Worm (Caenorhabditis elegans) whole organism, young adult: ENCODE measurements around the gene unc-32.

ENCODE experiments used
- C17E4.6 ChIP-seq: fragments of 200-800 bp; sonication (Bioruptor generic); IDR thresholded peaks from 2 replicates; pipeline ENCODE4 v1.3.6; 2022; ENCODE audit warnings: missing genetic modification reagents, missing genetic modification characterization, missing compliant biosample characterization
- F23B12.7 ChIP-seq: sonication (generic microtip); optimal IDR thresholded peaks from 2 replicates; lab custom pipeline; 2017; ENCODE audit warnings: missing genetic modification characterization, mild to moderate bottlenecking, missing compliant biosample characterization, antibody characterized with exemption, moderate library complexity; ENCODE audit not compliant: insufficient read depth
- F49E8.2 ChIP-seq: sonication (generic microtip); optimal IDR thresholded peaks from 3 replicates; lab custom pipeline; 2017; ENCODE audit warnings: missing genetic modification characterization, mild to moderate bottlenecking, missing compliant biosample characterization, antibody characterized with exemption, moderate library complexity; ENCODE audit not compliant: insufficient read depth
- F57C9.4 ChIP-seq: sonication (generic microtip); optimal IDR thresholded peaks from 2 replicates; lab custom pipeline; 2017; ENCODE audit warnings: mild to moderate bottlenecking, missing genetic modification characterization, missing compliant biosample characterization
- Y95B8A.8 ChIP-seq: fragments of 200-800 bp; sonication (Bioruptor generic); IDR thresholded peaks from 2 replicates; pipeline ENCODE4 v1.3.6; 2022; ENCODE audit warnings: missing genetic modification reagents, missing genetic modification characterization, missing compliant biosample characterization
- ZK185.1 ChIP-seq: sonication (generic microtip); optimal IDR thresholded peaks from 2 replicates; lab custom pipeline; 2016; ENCODE audit warnings: mild to moderate bottlenecking, missing genetic modification characterization, missing compliant biosample characterization; ENCODE audit not compliant: poor library complexity, severe bottlenecking
- aptf-2 ChIP-seq: fragments of 200-800 bp; sonication (Bioruptor generic); conservative IDR thresholded peaks from 2 replicates; pipeline ENCODE4 v1.3.6; 2022; ENCODE audit warnings: missing genetic modification reagents, missing genetic modification characterization, missing compliant biosample characterization
- athp-1 ChIP-seq: sonication (generic microtip); optimal IDR thresholded peaks from 2 replicates; lab custom pipeline; 2017; ENCODE audit warnings: mild to moderate bottlenecking, missing genetic modification characterization, missing compliant biosample characterization
- cebp-1 ChIP-seq, 2 experiments: fragments of 200-800 bp in 1 of 2; sonication (Bioruptor generic) in 1 of 2; sonication (generic microtip) in 1 of 2; IDR thresholded peaks in 1 of 2; optimal IDR thresholded peaks in 1 of 2; 2 replicates each; pipeline versions ENCODE4 v1.3.6 to Lab custom; 2017 to 2022; ENCODE audit warnings: missing compliant biosample characterization in 2 of 2, missing genetic modification characterization in 2 of 2, mild to moderate bottlenecking in 1 of 2, missing genetic modification reagents in 1 of 2, moderate library complexity in 1 of 2
- ceh-100 ChIP-seq: fragments of 200-800 bp; sonication (Bioruptor generic); IDR thresholded peaks from 2 replicates; pipeline ENCODE4 v1.3.6; 2022; ENCODE audit warnings: missing genetic modification reagents, missing genetic modification characterization, missing compliant biosample characterization
- ceh-40 ChIP-seq: fragments of 200-800 bp; sonication (Bioruptor generic); IDR thresholded peaks from 2 replicates; pipeline ENCODE4 v1.3.6; 2022; ENCODE audit warnings: missing genetic modification characterization, missing compliant biosample characterization
- ceh-58 ChIP-seq: fragments of 200-800 bp; sonication (Bioruptor generic); IDR thresholded peaks from 2 replicates; pipeline ENCODE4 v1.3.6; 2022; ENCODE audit warnings: missing genetic modification characterization, missing compliant biosample characterization
- ceh-79 ChIP-seq: sonication (generic microtip); optimal IDR thresholded peaks from 2 replicates; lab custom pipeline; 2017; ENCODE audit warnings: mild to moderate bottlenecking, missing genetic modification characterization, missing compliant biosample characterization
- dox-1 ChIP-seq: fragments of 200-800 bp; sonication (Bioruptor generic); IDR thresholded peaks from 2 replicates; pipeline ENCODE4 v1.3.6; 2022; ENCODE audit warnings: missing genetic modification reagents, missing genetic modification characterization, missing compliant biosample characterization
- dpff-1 ChIP-seq: sonication (generic microtip); optimal IDR thresholded peaks from 2 replicates; lab custom pipeline; 2017; ENCODE audit warnings: mild to moderate bottlenecking, missing genetic modification characterization, missing compliant biosample characterization
- dpl-1 ChIP-seq: fragments of 150-350 bp; optimal IDR thresholded peaks from 2 replicates; lab custom pipeline; 2014; ENCODE audit warnings: missing biosample characterization, missing genetic modification reagents, missing genetic modification characterization
- egl-18 ChIP-seq: fragments of 200-800 bp; sonication (Bioruptor generic); IDR thresholded peaks from 2 replicates; pipeline ENCODE4 v1.3.6; 2022; ENCODE audit warnings: missing genetic modification reagents, missing genetic modification characterization, missing compliant biosample characterization
- ets-4 ChIP-seq: fragments of 200-800 bp; sonication (Bioruptor generic); optimal IDR thresholded peaks from 2 replicates; lab custom pipeline; 2018; ENCODE audit warnings: mild to moderate bottlenecking, missing genetic modification characterization, missing compliant biosample characterization
- hlh-12 ChIP-seq: sonication (generic microtip); optimal IDR thresholded peaks from 2 replicates; lab custom pipeline; 2016; ENCODE audit warnings: missing genetic modification characterization, missing compliant biosample characterization
- hmg-1.2 ChIP-seq: fragments of 200-800 bp; sonication (Bioruptor generic); IDR thresholded peaks from 2 replicates; pipeline ENCODE4 v1.3.6; 2022; ENCODE audit warnings: missing genetic modification reagents, missing genetic modification characterization, missing compliant biosample characterization
- hrde-1 ChIP-seq: sonication (generic microtip); optimal IDR thresholded peaks from 2 replicates; lab custom pipeline; 2016; ENCODE audit warnings: missing genetic modification characterization, mild to moderate bottlenecking, missing compliant biosample characterization, moderate library complexity, missing genotype, missing genetic modification reagents, borderline replicate concordance
- lin-54 ChIP-seq: fragments of 200-800 bp; sonication (Bioruptor generic); optimal IDR thresholded peaks from 2 replicates; lab custom pipeline; 2018; ENCODE audit warnings: mild to moderate bottlenecking, missing genetic modification characterization, missing compliant biosample characterization
- madf-8 ChIP-seq: fragments of 200-800 bp; sonication (Bioruptor generic); conservative IDR thresholded peaks from 2 replicates; pipeline ENCODE4 v1.3.6; 2022; ENCODE audit warnings: missing genetic modification reagents, missing genetic modification characterization, missing compliant biosample characterization
- mcd-1 ChIP-seq: fragments of 200-800 bp; sonication (Bioruptor generic); IDR thresholded peaks from 2 replicates; pipeline ENCODE4 v1.3.6; 2022; ENCODE audit warnings: missing genetic modification reagents, missing genetic modification characterization, missing compliant biosample characterization
- mxl-1 ChIP-seq: sonication (generic microtip); optimal IDR thresholded peaks from 2 replicates; lab custom pipeline; 2016; ENCODE audit warnings: missing genetic modification characterization, missing compliant biosample characterization
- nfyb-1 ChIP-seq: fragments of 200-800 bp; sonication (Bioruptor generic); IDR thresholded peaks from 2 replicates; pipeline ENCODE4 v1.3.6; 2022; ENCODE audit warnings: missing genetic modification reagents, missing genetic modification characterization, missing compliant biosample characterization
- rcor-1 ChIP-seq: fragments of 200-800 bp; sonication (Bioruptor generic); IDR thresholded peaks from 2 replicates; pipeline ENCODE4 v1.3.6; 2022; ENCODE audit warnings: missing genetic modification reagents, missing genetic modification characterization, missing compliant biosample characterization
- repo-1 ChIP-seq: sonication (generic microtip); optimal IDR thresholded peaks from 2 replicates; lab custom pipeline; 2017; ENCODE audit warnings: mild to moderate bottlenecking, missing genetic modification characterization, missing compliant biosample characterization
- rpc-1 ChIP-seq, 2 experiments: fragments of 150-350 bp in 1 of 2; sonication (generic microtip) in 1 of 2; optimal IDR thresholded peaks; 2 replicates each; lab custom pipeline; 2014 to 2018; ENCODE audit warnings: missing biosample characterization in 1 of 2, missing genetic modification characterization in 1 of 2, missing genetic modification reagents in 1 of 2, missing genotype in 1 of 2
- snpc-1.1 ChIP-seq: sonication (generic microtip); optimal IDR thresholded peaks from 2 replicates; lab custom pipeline; 2017; ENCODE audit warnings: missing genetic modification characterization, mild to moderate bottlenecking, missing compliant biosample characterization, antibody characterized with exemption, moderate library complexity, missing genotype, missing genetic modification reagents; ENCODE audit not compliant: insufficient read depth
- snpc-1.3 ChIP-seq: sonication (generic microtip); optimal IDR thresholded peaks from 2 replicates; lab custom pipeline; 2017; ENCODE audit warnings: missing genetic modification characterization, mild to moderate bottlenecking, missing compliant biosample characterization, antibody characterized with exemption, moderate library complexity, missing genotype, missing genetic modification reagents; ENCODE audit not compliant: insufficient read depth
- sptf-2 ChIP-seq: fragments of 200-800 bp; sonication (Bioruptor generic); optimal IDR thresholded peaks from 2 replicates; lab custom pipeline; 2018; ENCODE audit warnings: mild to moderate bottlenecking, missing genetic modification characterization, missing compliant biosample characterization
- unc-62 ChIP-seq: fragments of 150-350 bp; optimal IDR thresholded peaks from 2 replicates; lab custom pipeline; 2014; ENCODE audit warnings: missing biosample characterization, missing genetic modification reagents, missing genetic modification characterization
- ztf-18 ChIP-seq: sonication (generic microtip); optimal IDR thresholded peaks from 2 replicates; lab custom pipeline; 2016; ENCODE audit warnings: missing genotype, mild to moderate bottlenecking, missing genetic modification characterization, missing compliant biosample characterization
- ztf-22 ChIP-seq: fragments of 200-800 bp; sonication (Bioruptor generic); optimal IDR thresholded peaks from 2 replicates; lab custom pipeline; 2018; ENCODE audit warnings: mild to moderate bottlenecking, missing genetic modification characterization, moderate library complexity, missing compliant biosample characterization
- ztf-6 ChIP-seq: fragments of 200-800 bp; sonication (Bioruptor generic); IDR thresholded peaks from 2 replicates; pipeline ENCODE4 v1.3.6; 2022; ENCODE audit warnings: missing genetic modification reagents, missing genetic modification characterization, missing compliant biosample characterization

The unc-32 gene

ce11 chrIII:8956146-8956646 lies 50.8 kb downstream of the unc-32 start, which contains the start of the genes ZK643.5 and ZK643.2 (continued):
- TF ChIP-seq lin-54 (GFP tag; lab: Kevin White, UChicago) = peak; percentile 70
- TF ChIP-seq unc-62 = no peak
- TF ChIP-seq rpc-1 (optimal IDR thresholded peaks at IDR 0.05; lab: Kevin White, UChicago) = no peak
- no peak for TF ChIP-seq rpc-1 (tag; optimal IDR thresholded peaks at IDR 0.05; lab: Kevin White, UChicago)
- TF ChIP-seq rcor-1 (GFP tag; lab: Robert Waterston, UW) = 0 out of 2 replicates have a peak, but pooled peaks have one; percentile 15
- TF ChIP-seq snpc-1.1 (tag; lab: Kevin White, UChicago) = peak; percentile 26
- TF ChIP-seq snpc-1.3 (tag; lab: Kevin White, UChicago) = peak; percentile 71
- TF ChIP-seq dpl-1 (GFP tag; lab: Kevin White, UChicago) = peak; percentile 63
- peak; percentile 15; the same call in 1 of the 2 replicates for TF ChIP-seq mcd-1
- no peak for TF ChIP-seq ceh-79 (tag; lab: Kevin White, UChicago)
- TF ChIP-seq ztf-22 (GFP tag; lab: Kevin White, UChicago) = no peak
- peak; percentile 74 for TF ChIP-seq athp-1 (tag; lab: Kevin White, UChicago)
- no peak for TF ChIP-seq F49E8.2 (tag; lab: Kevin White, UChicago)
- peak; percentile 51 for TF ChIP-seq madf-8 (GFP tag; lab: Robert Waterston, UW)
- peak; percentile 23 for TF ChIP-seq ztf-18
- TF ChIP-seq C17E4.6 (GFP tag; lab: Robert Waterston, UW) = no peak
- no peak for TF ChIP-seq ceh-58 (GFP tag; lab: Robert Waterston, UW)
- TF ChIP-seq dpff-1 (tag; lab: Kevin White, UChicago) = no peak
- no peak for TF ChIP-seq cebp-1 (GFP tag; IDR thresholded peaks at IDR 0.05; lab: Robert Waterston, UW)
- TF ChIP-seq cebp-1 (tag; optimal IDR thresholded peaks at IDR 0.05; lab: Kevin White, UChicago) = peak; percentile 63
- no peak for TF ChIP-seq repo-1
- TF ChIP-seq Y95B8A.8 (GFP tag; lab: Robert Waterston, UW) = no peak
- TF ChIP-seq ceh-40 (GFP tag; lab: Robert Waterston, UW) = no peak
- TF ChIP-seq F57C9.4 (tag; lab: Kevin White, UChicago) = no peak
- TF ChIP-seq ztf-6 (GFP tag; lab: Robert Waterston, UW) = no peak
- TF ChIP-seq egl-18 (GFP tag; lab: Robert Waterston, UW) = no peak
- TF ChIP-seq ets-4 = no peak
- TF ChIP-seq nfyb-1 (GFP tag; lab: Robert Waterston, UW) = 0 out of 2 replicates have a peak, but pooled peaks have one; percentile 11
- TF ChIP-seq F23B12.7 (tag; lab: Kevin White, UChicago) = peak; percentile 36
- TF ChIP-seq hrde-1 = no peak
- TF ChIP-seq sptf-2 = no peak
- TF ChIP-seq mxl-1 (tag; lab: Kevin White, UChicago) = no peak
- no peak for TF ChIP-seq ZK185.1 (tag; lab: Kevin White, UChicago)
- TF ChIP-seq, all 124 proteins: peak for 23

- no peak for TF ChIP-seq ztf-6 (GFP tag; lab: Robert Waterston, UW)
- no peak for TF ChIP-seq dox-1 (GFP tag; lab: Robert Waterston, UW)
- no peak for TF ChIP-seq F23B12.7 (tag; lab: Kevin White, UChicago)
- TF ChIP-seq hlh-12 (tag; lab: Kevin White, UChicago) = no peak
- TF ChIP-seq mcd-1 = no peak
- TF ChIP-seq aptf-2 = no peak
- TF ChIP-seq ceh-100 = no peak
- no peak for TF ChIP-seq hmg-1.2 (GFP tag; lab: Robert Waterston, UW)
Observed at ce11 chrIII:8960664-8961063, 55.2 kb downstream of the unc-32 start, which contains the start of gene ZK643.6. Gene ZK643.6 (minus strand): TSS chrIII:8960764.
